Fruit fly (Drosophila melanogaster) whole organism: ENCODE data around the gene RtcB.

Source experiments
- CG8478 ChIP-seq: fragments of >200 bp; optimal IDR thresholded peaks from 2 replicates; lab custom pipeline; 2018; ENCODE audit warnings: inconsistent platforms
- EcR ChIP-seq, 2 experiments: fragments of >200 bp; optimal IDR thresholded peaks; 2 replicates each; lab custom pipeline; 2017; ENCODE audit warnings: missing biosample characterization in 2 of 2, missing genetic modification characterization in 2 of 2, missing genetic modification reagents in 2 of 2
- pan ChIP-seq: fragments of >200 bp; optimal IDR thresholded peaks from 2 replicates; lab custom pipeline; 2017
- psq ChIP-seq: fragments of >200 bp; optimal IDR thresholded peaks from 2 replicates; lab custom pipeline; 2017
- usp ChIP-seq: fragments of >200 bp; optimal IDR thresholded peaks from 2 replicates; lab custom pipeline; 2017; ENCODE audit warnings: missing biosample characterization, missing genetic modification characterization, mixed read lengths

DNA sequence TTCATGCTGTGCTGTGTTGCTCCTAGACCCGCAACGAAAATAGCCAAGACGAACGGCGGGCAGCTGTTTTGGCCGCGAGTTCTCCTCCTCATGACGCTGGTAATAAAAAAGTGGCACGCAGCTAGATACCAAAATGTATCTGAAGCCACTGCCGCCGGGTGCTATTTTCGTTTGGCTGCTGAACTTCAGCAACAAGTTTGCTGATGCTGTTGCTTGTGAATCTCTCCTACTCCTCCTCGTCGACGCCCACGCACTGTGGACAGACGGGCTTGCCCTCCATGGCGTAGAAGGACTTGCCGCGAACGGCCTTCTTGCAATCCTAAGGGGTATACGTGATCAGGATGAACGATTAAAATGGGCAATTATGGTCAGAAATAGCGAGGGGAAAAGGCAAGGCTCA lies 27.0 kb upstream of the RtcB start:
- TF ChIP-seq CG8478 (lab: Kevin White, UChicago) (no peak), pan (no peak), EcR (GFP tag; optimal IDR thresholded peaks at IDR 0.05; lab: Kevin White, UChicago) (no peak), usp (no peak), psq (lab: Kevin White, UChicago) (no peak)
